Worm (Caenorhabditis elegans): ENCODE measurements around the gene Y54G2A.48.

DNA sequence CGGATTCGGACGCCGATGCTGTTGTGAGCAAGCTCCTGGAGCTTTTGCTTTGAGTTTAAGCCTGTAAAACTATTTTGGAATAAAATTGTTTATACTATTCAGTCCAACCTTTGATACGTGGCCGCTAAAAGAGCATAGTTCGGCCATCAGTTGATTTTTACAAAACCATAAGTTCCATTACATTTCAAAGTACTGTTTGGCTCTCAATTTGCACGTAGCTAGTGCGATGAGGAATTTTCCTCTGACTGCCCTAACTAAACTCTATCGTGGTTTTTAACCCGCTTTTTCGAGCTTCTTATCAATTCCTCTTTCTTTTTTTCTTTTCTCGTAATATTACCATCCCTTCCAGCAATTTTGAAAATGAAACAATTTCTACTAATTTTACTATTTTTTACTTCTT, 9.0 kb downstream of the Y54G2A.48 start, which contains the start of gene clec-80:
- TF ChIP-seq mdl-1 (tag; optimal IDR thresholded peaks at IDR 0.05) (no peak), efl-3 (GFP tag; optimal IDR thresholded peaks at IDR 0.05) (no peak), egl-27 (tag; optimal IDR thresholded peaks at IDR 0.05) (no peak), elt-2 (tag; optimal IDR thresholded peaks at IDR 0.05) (no peak), fos-1 (tag; optimal IDR thresholded peaks at IDR 0.05) (no peak), snpc-4 (tag; optimal IDR thresholded peaks at IDR 0.05) (no peak), ces-1 (GFP tag; optimal IDR thresholded peaks at IDR 0.05) (no peak), fkh-8 (tag; optimal IDR thresholded peaks at IDR 0.05) (no peak), sup-37 (GFP tag; optimal IDR thresholded peaks at IDR 0.05) (no peak), ceh-82 (tag; optimal IDR thresholded peaks at IDR 0.05) (no peak)

All from whole organism, L1 larva.